Fruit fly (Drosophila melanogaster) whole organism, embryonic: ENCODE data around the gene trbl.

ENCODE experiments used
- Asciz ChIP-seq: fragments of 200-800 bp; sonication (Bioruptor generic); optimal IDR thresholded peaks from 2 replicates; lab custom pipeline; 2017; ENCODE audit warnings: missing biosample characterization, mild to moderate bottlenecking, missing genetic modification characterization, missing genetic modification reagents
- Atf6 ChIP-seq: fragments of 200-800 bp; sonication (Bioruptor generic); IDR thresholded peaks from 2 replicates; pipeline ENCODE4 v1.3.6; 2022; ENCODE audit warnings: missing biosample characterization, missing genetic modification characterization
- Awh ChIP-seq: fragments of 200-800 bp; sonication (Bioruptor generic); IDR thresholded peaks from 2 replicates; pipeline ENCODE4, ENCODE4 v1.3.6; 2022; ENCODE audit warnings: missing biosample characterization, missing genetic modification characterization
- CG10979 ChIP-seq: fragments of 200-800 bp; sonication (Bioruptor generic); optimal IDR thresholded peaks from 2 replicates; lab custom pipeline; 2018; ENCODE audit warnings: missing biosample characterization, mild to moderate bottlenecking, missing genetic modification characterization, moderate library complexity
- CG11696 ChIP-seq: fragments of 200-800 bp; sonication (Bioruptor generic); IDR thresholded peaks from 2 replicates; pipeline ENCODE4 v1.3.6; 2022; ENCODE audit warnings: missing biosample characterization, missing genetic modification characterization
- CG12104 ChIP-seq: fragments of 200-800 bp; sonication (Bioruptor generic); optimal IDR thresholded peaks from 3 replicates; lab custom pipeline; 2016; ENCODE audit warnings: missing biosample characterization, missing genetic modification characterization
- CG12219 ChIP-seq: fragments of 200-800 bp; sonication (Bioruptor generic); optimal IDR thresholded peaks from 3 replicates; lab custom pipeline; 2018; ENCODE audit warnings: missing biosample characterization, mild to moderate bottlenecking, missing genetic modification characterization
- CG13123 ChIP-seq: fragments of 200-800 bp; sonication (Bioruptor generic); optimal IDR thresholded peaks from 2 replicates; lab custom pipeline; 2016; ENCODE audit warnings: missing biosample characterization, missing genetic modification characterization
- CG14441 ChIP-seq: fragments of 200-800 bp; sonication (Bioruptor generic); IDR thresholded peaks from 2 replicates; pipeline ENCODE4 v1.3.6; 2022; ENCODE audit warnings: missing biosample characterization, missing genetic modification characterization
- CG14860 ChIP-seq: fragments of 200-800 bp; sonication (Bioruptor generic); IDR thresholded peaks from 3 replicates; pipeline ENCODE4 v1.3.6; 2022; ENCODE audit warnings: missing biosample characterization, missing genetic modification characterization; ENCODE audit not compliant: partially characterized antibody
- CG15479 ChIP-seq: fragments of 200-800 bp; sonication (Bioruptor generic); optimal IDR thresholded peaks from 3 replicates; lab custom pipeline; 2019; ENCODE audit warnings: missing biosample characterization, mild to moderate bottlenecking, missing genetic modification characterization, moderate library complexity
- CG33213 ChIP-seq: fragments of 200-800 bp; sonication (Bioruptor generic); optimal IDR thresholded peaks from 3 replicates; lab custom pipeline; 2016; ENCODE audit warnings: missing biosample characterization, missing genetic modification characterization
- CG3847 ChIP-seq: fragments of 200-800 bp; sonication (Bioruptor generic); IDR thresholded peaks from 2 replicates; pipeline ENCODE4 v1.3.6; 2022; ENCODE audit warnings: missing biosample characterization, missing genetic modification characterization
- CG6175 ChIP-seq: fragments of 200-800 bp; sonication (Bioruptor generic); IDR thresholded peaks from 3 replicates; pipeline ENCODE4 v1.3.6; 2022; ENCODE audit warnings: missing biosample characterization, missing genetic modification characterization
- CG6854 ChIP-seq: fragments of 200-800 bp; sonication (Bioruptor generic); optimal IDR thresholded peaks from 3 replicates; lab custom pipeline; 2017; ENCODE audit warnings: missing biosample characterization, mild to moderate bottlenecking, missing genetic modification characterization
- CG7357 ChIP-seq: fragments of 200-800 bp; sonication (Bioruptor generic); IDR thresholded peaks from 3 replicates; pipeline ENCODE4 v1.3.6; 2022; ENCODE audit warnings: missing biosample characterization, missing genetic modification characterization
- CG7839 ChIP-seq: fragments of 200-800 bp; sonication (Bioruptor generic); optimal IDR thresholded peaks from 3 replicates; lab custom pipeline; 2018; ENCODE audit warnings: missing biosample characterization, mild to moderate bottlenecking, missing genetic modification characterization, moderate library complexity
- CG8765 ChIP-seq: fragments of 200-800 bp; sonication (Bioruptor generic); IDR thresholded peaks from 2 replicates; pipeline ENCODE4 v1.3.6; 2022; ENCODE audit warnings: missing biosample characterization, missing genetic modification characterization
- Dad ChIP-seq: fragments of 200-800 bp; sonication (Bioruptor generic); optimal IDR thresholded peaks from 3 replicates; lab custom pipeline; 2016; ENCODE audit warnings: missing biosample characterization, missing genetic modification characterization
- Deaf1 ChIP-seq: fragments of 200-800 bp; optimal IDR thresholded peaks from 3 replicates; lab custom pipeline; 2019; ENCODE audit warnings: missing biosample characterization, mild to moderate bottlenecking, missing genetic modification characterization, moderate library complexity
- Dip3 ChIP-seq: fragments of 200-800 bp; sonication (Bioruptor generic); optimal IDR thresholded peaks from 3 replicates; lab custom pipeline; 2016; ENCODE audit warnings: missing biosample characterization, missing genetic modification characterization
- Doc2 ChIP-seq: fragments of 200-800 bp; sonication (Bioruptor generic); IDR thresholded peaks from 2 replicates; pipeline ENCODE4 v1.3.6; 2022; ENCODE audit warnings: missing biosample characterization, missing genetic modification characterization
- Drgx ChIP-seq: fragments of 200-800 bp; sonication (Bioruptor generic); IDR thresholded peaks from 2 replicates; pipeline ENCODE4 v1.3.6; 2022; ENCODE audit warnings: missing biosample characterization, missing genetic modification characterization
- Hmr ChIP-seq: fragments of 200-800 bp; sonication (Bioruptor generic); optimal IDR thresholded peaks from 3 replicates; lab custom pipeline; 2017; ENCODE audit warnings: mild to moderate bottlenecking, missing biosample characterization, missing genetic modification reagents, missing genetic modification characterization
- Hr39 ChIP-seq: fragments of >200 bp; optimal IDR thresholded peaks from 2 replicates; lab custom pipeline; 2017
- Hr78 ChIP-seq, 2 experiments: fragments of 200-800 bp in 1 of 2; fragments of >200 bp in 1 of 2; sonication (Bioruptor generic) in 1 of 2; optimal IDR thresholded peaks; 2 replicates each; lab custom pipeline; 2017 to 2019; ENCODE audit warnings: missing biosample characterization in 2 of 2, missing genetic modification characterization in 2 of 2, mild to moderate bottlenecking in 1 of 2, moderate library complexity in 1 of 2
- Lim3 ChIP-seq: fragments of 200-800 bp; sonication (Bioruptor generic); IDR thresholded peaks from 2 replicates; pipeline ENCODE4 v1.3.6; 2022; ENCODE audit warnings: missing biosample characterization, missing genetic modification characterization
- Nf-YA ChIP-seq: fragments of 200-800 bp; sonication (Bioruptor generic); IDR thresholded peaks from 2 replicates; pipeline ENCODE4 v1.3.6; 2022; ENCODE audit warnings: missing biosample characterization, missing genetic modification characterization
- Optix ChIP-seq: fragments of 200-800 bp; sonication (Bioruptor generic); IDR thresholded peaks from 3 replicates; pipeline ENCODE4 v1.3.6; 2022; ENCODE audit warnings: missing biosample characterization, missing genetic modification characterization
- ato ChIP-seq: fragments of 200-800 bp; sonication (Bioruptor generic); IDR thresholded peaks from 2 replicates; pipeline ENCODE4 v1.3.6; 2022; ENCODE audit warnings: missing biosample characterization, missing genetic modification characterization; ENCODE audit not compliant: partially characterized antibody
- crc ChIP-seq: fragments of 200-800 bp; sonication (Bioruptor generic); optimal IDR thresholded peaks from 2 replicates; lab custom pipeline; 2016; ENCODE audit warnings: missing biosample characterization, missing genetic modification characterization
- croc ChIP-seq: fragments of 200-800 bp; sonication (Bioruptor generic); conservative IDR thresholded peaks from 3 replicates; pipeline ENCODE4 v1.3.6; 2022; ENCODE audit warnings: missing biosample characterization, missing genetic modification characterization
- da ChIP-seq: fragments of 200-800 bp; sonication (Bioruptor generic); optimal IDR thresholded peaks from 2 replicates; lab custom pipeline; 2016; ENCODE audit warnings: missing biosample characterization, missing genetic modification characterization
- dan ChIP-seq: fragments of 200-800 bp; sonication (Bioruptor generic); IDR thresholded peaks from 2 replicates; pipeline ENCODE4 v1.3.6; 2022; ENCODE audit warnings: missing biosample characterization, missing genetic modification characterization
- gro ChIP-seq: fragments of 200-800 bp; sonication (Bioruptor generic); optimal IDR thresholded peaks from 2 replicates; lab custom pipeline; 2016; ENCODE audit warnings: missing biosample characterization, missing genetic modification characterization
- hb ChIP-seq: fragments of 200-800 bp; sonication (Bioruptor generic); IDR thresholded peaks from 3 replicates; pipeline ENCODE4 v1.3.6; 2022; ENCODE audit warnings: missing biosample characterization, missing genetic modification characterization; ENCODE audit not compliant: partially characterized antibody
- hbn ChIP-seq: fragments of 200-800 bp; sonication (Bioruptor generic); IDR thresholded peaks from 2 replicates; pipeline ENCODE4 v1.3.6; 2022; ENCODE audit warnings: missing biosample characterization, missing genetic modification characterization; ENCODE audit not compliant: partially characterized antibody
- jumu ChIP-seq: fragments of 200-800 bp; sonication (Bioruptor generic); optimal IDR thresholded peaks from 3 replicates; lab custom pipeline; 2016; ENCODE audit warnings: missing biosample characterization, missing genetic modification characterization
- ken ChIP-seq: fragments of 200-800 bp; sonication (Bioruptor generic); IDR thresholded peaks from 3 replicates; pipeline ENCODE4 v1.3.6; 2022; ENCODE audit warnings: missing biosample characterization, missing genetic modification characterization
- klu ChIP-seq: fragments of 200-800 bp; sonication (Bioruptor generic); IDR thresholded peaks from 2 replicates; pipeline ENCODE4 v1.3.6; 2022; ENCODE audit warnings: missing biosample characterization, missing genetic modification characterization
- lov ChIP-seq, 2 experiments: fragments of 200-800 bp in 1 of 2; fragments of >200 bp in 1 of 2; sonication (Bioruptor generic) in 1 of 2; IDR thresholded peaks in 1 of 2; optimal IDR thresholded peaks in 1 of 2; 2 replicates in 1 of 2; 3 replicates in 1 of 2; pipeline versions ENCODE4 v1.3.6 to Lab custom; 2017 to 2022; ENCODE audit warnings: missing biosample characterization in 1 of 2, missing genetic modification characterization in 1 of 2
- mld ChIP-seq: fragments of 200-800 bp; sonication (Bioruptor generic); IDR thresholded peaks from 3 replicates; pipeline ENCODE4 v1.3.6; 2022; ENCODE audit warnings: missing biosample characterization, missing genetic modification characterization; ENCODE audit not compliant: partially characterized antibody
- onecut ChIP-seq: fragments of 200-800 bp; sonication (Bioruptor generic); IDR thresholded peaks from 2 replicates; pipeline ENCODE4 v1.3.6; 2022; ENCODE audit warnings: missing biosample characterization, missing genetic modification characterization
- prd ChIP-seq, 3 experiments: fragments of >200 bp in 2 of 3; fragments of 200-800 bp in 1 of 3; sonication (Bioruptor generic) in 1 of 3; optimal IDR thresholded peaks in 2 of 3; IDR thresholded peaks in 1 of 3; 2 replicates in 2 of 3; 3 replicates in 1 of 3; pipeline versions ENCODE4 v1.3.6 to Lab custom; 2017 to 2022; ENCODE audit warnings: missing biosample characterization in 1 of 3, missing genetic modification characterization in 1 of 3
- sc ChIP-seq, 3 experiments: fragments of >200 bp in 2 of 3; fragments of 200-800 bp in 1 of 3; sonication (Bioruptor generic) in 1 of 3; optimal IDR thresholded peaks; 2 replicates in 2 of 3; 3 replicates in 1 of 3; lab custom pipeline; 2017; ENCODE audit warnings: mild to moderate bottlenecking in 1 of 3, missing biosample characterization in 1 of 3, missing genetic modification characterization in 1 of 3, missing genetic modification reagents in 1 of 3
- ssp ChIP-seq: fragments of 200-800 bp; sonication (Bioruptor generic); IDR thresholded peaks from 2 replicates; pipeline ENCODE4 v1.3.6; 2022; ENCODE audit warnings: missing biosample characterization, missing genetic modification characterization
- stc ChIP-seq: fragments of 200-800 bp; sonication (Bioruptor generic); IDR thresholded peaks from 2 replicates; pipeline ENCODE4 v1.3.6; 2022; ENCODE audit warnings: missing biosample characterization, missing genetic modification characterization
- tll ChIP-seq, 2 experiments: fragments of 200-800 bp in 1 of 2; fragments of >200 bp in 1 of 2; sonication (Bioruptor generic) in 1 of 2; optimal IDR thresholded peaks; 2 replicates each; lab custom pipeline; 2017 to 2019; ENCODE audit warnings: missing biosample characterization in 2 of 2, missing genetic modification characterization in 2 of 2, mild to moderate bottlenecking in 1 of 2, moderate library complexity in 1 of 2
- trh ChIP-seq: fragments of 200-800 bp; sonication (Bioruptor generic); optimal IDR thresholded peaks from 2 replicates; lab custom pipeline; 2016; ENCODE audit warnings: missing biosample characterization, missing genetic modification characterization

The trbl gene

DNA sequence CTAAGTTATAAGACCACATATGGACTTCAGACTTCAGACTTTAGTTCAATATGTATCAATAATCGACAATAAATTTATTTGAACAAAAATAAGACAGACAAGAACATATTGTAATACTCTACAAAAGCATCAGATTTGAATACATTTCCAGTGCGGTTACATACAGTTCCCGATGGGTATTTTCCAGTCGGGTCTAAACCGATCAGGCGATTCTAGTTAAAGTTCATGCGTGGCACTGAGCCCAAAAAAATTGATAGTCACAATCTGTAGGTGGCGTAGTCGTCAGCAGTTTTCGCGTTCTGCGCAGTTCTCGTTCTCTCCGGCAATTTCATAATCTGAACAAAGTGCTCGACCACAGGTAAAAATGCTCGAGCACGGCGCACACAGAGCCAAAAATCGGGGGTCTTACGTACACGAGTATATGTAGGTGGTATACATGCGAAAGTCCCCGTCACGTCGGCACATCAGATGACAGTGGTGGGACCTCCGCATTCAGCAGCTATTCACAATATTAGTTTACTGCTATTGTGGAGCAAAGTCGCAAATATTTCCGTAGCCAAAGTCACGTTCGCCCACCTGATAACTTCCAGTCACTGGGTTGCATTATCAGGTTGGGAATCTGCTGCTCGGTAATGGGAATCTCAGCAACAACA, 6.0 kb downstream of the trbl start (continued):
- TF ChIP-seq CG11696, result no peak
- TF ChIP-seq CG7357, result no peak
- TF ChIP-seq CG12104 (GFP tag; lab: Kevin White, UChicago), result no peak
- TF ChIP-seq klu (GFP tag; lab: Robert Waterston, UW), result no peak
- no peak for TF ChIP-seq CG14860 (GFP tag; lab: Robert Waterston, UW)
- TF ChIP-seq CG15479, result no peak
- peak; percentile 80 for TF ChIP-seq Dip3
- TF ChIP-seq ken, result 0 out of 3 replicates have a peak, but pooled peaks have one; percentile 3
- TF ChIP-seq tll (GFP tag; optimal IDR thresholded peaks at IDR 0.05; lab: Kevin White, UChicago), result no peak
- no peak for TF ChIP-seq CG33213 (GFP tag; lab: Kevin White, UChicago)
- no peak for TF ChIP-seq Nf-YA (GFP tag; lab: Robert Waterston, UW)
- TF ChIP-seq Awh (GFP tag; lab: Robert Waterston, UW), result no peak
- TF ChIP-seq CG14441 (GFP tag; lab: Robert Waterston, UW), result peak; percentile 28; the same call in 1 of the 2 replicates
- peak; percentile 35 for TF ChIP-seq crc (GFP tag; lab: Kevin White, UChicago)
- no peak for TF ChIP-seq ato (GFP tag; lab: Robert Waterston, UW)
- TF ChIP-seq trh, result no peak
- TF ChIP-seq gro (GFP tag; lab: Kevin White, UChicago), result peak; percentile 23
- TF ChIP-seq Optix, result no peak
- TF ChIP-seq hb (GFP tag; lab: Robert Waterston, UW), result no peak
- no peak for TF ChIP-seq croc (GFP tag; lab: Robert Waterston, UW)
- no peak for TF ChIP-seq dan
- no peak for TF ChIP-seq lov (optimal IDR thresholded peaks at IDR 0.05; lab: Kevin White, UChicago)
- TF ChIP-seq lov (GFP tag; IDR thresholded peaks at IDR 0.05; lab: Robert Waterston, UW), result no peak
- TF ChIP-seq sc (optimal IDR thresholded peaks at IDR 0.05; lab: Kevin White, UChicago), result no peak
- no peak for TF ChIP-seq sc (GFP tag; optimal IDR thresholded peaks at IDR 0.05; lab: Kevin White, UChicago)
- TF ChIP-seq onecut (GFP tag; lab: Robert Waterston, UW), result 0 out of 2 replicates have a peak, but pooled peaks have one; percentile 12
- TF ChIP-seq hbn, result no peak
- TF ChIP-seq stc (GFP tag; lab: Robert Waterston, UW), result no peak
- TF ChIP-seq Atf6, result peak; percentile 75
- peak; percentile 44; the same call in 1 of the 2 replicates for TF ChIP-seq CG8765 (GFP tag; lab: Robert Waterston, UW)
- no peak for TF ChIP-seq CG13123 (GFP tag; lab: Kevin White, UChicago)
- TF ChIP-seq ssp, result no peak
- TF ChIP-seq Drgx (GFP tag; lab: Robert Waterston, UW), result 0 out of 2 replicates have a peak, but pooled peaks have one; percentile 38
- no peak for TF ChIP-seq CG12219 (GFP tag; lab: Kevin White, UChicago)
- no peak for TF ChIP-seq Hr78 (GFP tag; optimal IDR thresholded peaks at IDR 0.05; lab: Kevin White, UChicago)
- peak; percentile 63 for TF ChIP-seq CG7839
- TF ChIP-seq CG3847, result no peak
- peak; percentile 32 for TF ChIP-seq CG6854 (GFP tag; lab: Kevin White, UChicago)
- no peak for TF ChIP-seq Doc2
- no peak for TF ChIP-seq Hr39 (lab: Kevin White, UChicago)
- no peak for TF ChIP-seq Lim3 (GFP tag; lab: Robert Waterston, UW)
- no peak for TF ChIP-seq CG10979 (tag; lab: Kevin White, UChicago)
- TF ChIP-seq Asciz, result no peak
- peak; percentile 79 for TF ChIP-seq Hmr
- peak; percentile 37 for TF ChIP-seq Deaf1 (tag; lab: Kevin White, UChicago)
- no peak for TF ChIP-seq Dad (GFP tag; lab: Kevin White, UChicago)
- TF ChIP-seq CG6175 (GFP tag; lab: Robert Waterston, UW), result no peak
- TF ChIP-seq da (GFP tag; lab: Kevin White, UChicago), result no peak
- TF ChIP-seq jumu (GFP tag; lab: Kevin White, UChicago), result no peak
- no peak for TF ChIP-seq prd (optimal IDR thresholded peaks at IDR 0.05; lab: Kevin White, UChicago)
- TF ChIP-seq prd (GFP tag; IDR thresholded peaks at IDR 0.05; lab: Robert Waterston, UW), result peak; percentile 51
- no peak for TF ChIP-seq mld (GFP tag; lab: Robert Waterston, UW)
